Worm (Caenorhabditis elegans) whole organism, midembryonic: ENCODE results near the gene nra-4.

Experiments used
- T22C8.4 ChIP-seq: fragments of 200-800 bp; sonication (Bioruptor generic); IDR thresholded peaks from 2 replicates; pipeline ENCODE4 v1.3.6; 2022; ENCODE audit warnings: missing genetic modification characterization, missing compliant biosample characterization
- cog-1 ChIP-seq: sonication (generic microtip); optimal IDR thresholded peaks from 2 replicates; lab custom pipeline; 2016; ENCODE audit warnings: missing genetic modification characterization, missing compliant biosample characterization
- flt-1 ChIP-seq: fragments of 200-800 bp; sonication (Bioruptor generic); IDR thresholded peaks from 2 replicates; pipeline ENCODE4 v1.3.6; 2022; ENCODE audit warnings: missing genetic modification characterization, missing compliant biosample characterization
- klf-2 ChIP-seq: fragments of 200-800 bp; sonication (Bioruptor generic); conservative IDR thresholded peaks from 2 replicates; pipeline ENCODE4 v1.3.6; 2022; ENCODE audit warnings: missing genetic modification reagents, missing genetic modification characterization, missing compliant biosample characterization
- med-1 ChIP-seq: sonication (generic microtip); optimal IDR thresholded peaks from 2 replicates; lab custom pipeline; 2017; ENCODE audit warnings: missing genetic modification characterization, mild to moderate bottlenecking, missing compliant biosample characterization, antibody characterized with exemption, missing genetic modification reagents; ENCODE audit not compliant: insufficient read depth
- ref-1 ChIP-seq: fragments of 200-800 bp; sonication (Bioruptor generic); conservative IDR thresholded peaks from 2 replicates; pipeline ENCODE4 v1.3.6; 2022; ENCODE audit warnings: missing genetic modification reagents, missing genetic modification characterization, missing compliant biosample characterization
- tab-1 ChIP-seq: fragments of 200-800 bp; sonication (Bioruptor generic); IDR thresholded peaks from 2 replicates; pipeline ENCODE4 v1.3.6; 2022; ENCODE audit warnings: missing genetic modification characterization, missing compliant biosample characterization
- ztf-23 ChIP-seq: fragments of 200-800 bp; sonication (Bioruptor generic); IDR thresholded peaks from 2 replicates; pipeline ENCODE4 v1.3.6; 2022; ENCODE audit warnings: missing genetic modification reagents, missing genetic modification characterization, missing compliant biosample characterization
- ztf-29 ChIP-seq: fragments of 200-800 bp; sonication (Bioruptor generic); IDR thresholded peaks from 2 replicates; pipeline ENCODE4 v1.3.6; 2022; ENCODE audit warnings: missing genetic modification reagents, missing genetic modification characterization, missing compliant biosample characterization

nra-4 gene

DNA sequence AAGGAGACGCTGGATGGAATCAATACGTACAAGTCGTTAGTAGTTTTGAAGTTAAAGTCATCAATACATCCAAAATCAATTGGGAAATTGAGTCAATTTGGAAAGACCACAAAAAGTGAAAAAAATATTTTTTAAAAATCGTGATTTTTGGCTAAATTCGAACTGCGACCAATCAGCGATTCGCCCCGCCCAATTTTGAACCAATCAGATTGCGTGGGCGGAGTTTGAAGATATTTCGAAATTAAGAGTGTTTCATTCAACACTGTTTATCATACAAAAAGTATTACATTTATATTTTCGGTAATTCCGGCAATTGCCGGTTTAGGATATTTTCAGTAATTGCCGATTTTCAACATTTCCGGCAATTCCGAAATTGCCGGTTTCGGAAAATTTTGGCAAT is 31.2 kb downstream of the nra-4 start:
- TF ChIP-seq ztf-23 (GFP tag; lab: Robert Waterston, UW) (no peak), tab-1 (GFP tag; lab: Robert Waterston, UW) (no peak), ztf-29 (no peak), med-1 (no peak), ref-1 (GFP tag; lab: Robert Waterston, UW) (no peak), cog-1 (no peak), klf-2 (GFP tag; lab: Robert Waterston, UW) (no peak), flt-1 (GFP tag; lab: Robert Waterston, UW) (no peak), T22C8.4 (GFP tag; lab: Robert Waterston, UW) (no peak)

DNA sequence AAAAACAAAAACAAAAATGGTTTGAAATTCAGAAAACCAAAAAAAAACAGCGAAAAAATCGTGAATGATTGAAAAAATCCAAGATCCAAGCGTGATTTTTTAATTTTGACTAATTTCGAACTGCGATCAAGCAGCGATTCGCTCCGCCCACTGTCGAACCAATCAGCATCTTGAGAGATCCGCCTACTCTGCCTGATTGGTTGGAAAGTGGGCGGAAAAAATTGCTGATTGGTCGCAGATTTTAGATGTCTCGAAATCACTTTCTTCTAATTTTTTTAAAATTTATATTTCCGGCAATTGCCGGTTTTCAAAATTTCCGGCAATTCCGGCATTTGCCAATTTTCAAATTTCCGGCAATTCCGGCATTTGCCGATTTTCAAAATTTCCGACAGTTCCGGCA is 33.2 kb downstream of the nra-4 start:
- no peak for TF ChIP-seq klf-2 (GFP tag; lab: Robert Waterston, UW)
- no peak for TF ChIP-seq ztf-29
- TF ChIP-seq ref-1 (GFP tag; lab: Robert Waterston, UW) = no peak
- TF ChIP-seq flt-1 (GFP tag; lab: Robert Waterston, UW) = no peak
- no peak for TF ChIP-seq ztf-23 (GFP tag; lab: Robert Waterston, UW)
- no peak for TF ChIP-seq med-1
- no peak for TF ChIP-seq cog-1

DNA sequence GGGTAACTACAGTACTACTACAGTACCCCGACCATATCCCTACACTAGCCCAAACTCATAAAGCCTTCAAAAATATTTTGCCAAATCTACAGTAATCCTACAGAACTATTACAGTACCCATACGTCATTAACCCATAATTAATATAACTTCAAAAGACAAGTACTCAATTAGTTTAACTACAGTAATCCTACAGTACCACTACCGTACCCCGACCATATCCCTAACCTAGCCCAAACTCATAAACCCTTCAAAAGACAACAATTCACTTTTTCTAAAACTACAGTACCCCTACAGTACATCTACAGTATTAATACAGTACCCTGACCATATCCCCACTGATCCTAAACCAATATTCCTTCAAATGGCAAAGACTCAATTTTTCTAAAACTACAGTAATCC is 34.7 kb downstream of the nra-4 start:
- no peak for TF ChIP-seq ref-1 (GFP tag; lab: Robert Waterston, UW)
- no peak for TF ChIP-seq klf-2 (GFP tag; lab: Robert Waterston, UW)
- no peak for TF ChIP-seq ztf-23 (GFP tag; lab: Robert Waterston, UW)

DNA sequence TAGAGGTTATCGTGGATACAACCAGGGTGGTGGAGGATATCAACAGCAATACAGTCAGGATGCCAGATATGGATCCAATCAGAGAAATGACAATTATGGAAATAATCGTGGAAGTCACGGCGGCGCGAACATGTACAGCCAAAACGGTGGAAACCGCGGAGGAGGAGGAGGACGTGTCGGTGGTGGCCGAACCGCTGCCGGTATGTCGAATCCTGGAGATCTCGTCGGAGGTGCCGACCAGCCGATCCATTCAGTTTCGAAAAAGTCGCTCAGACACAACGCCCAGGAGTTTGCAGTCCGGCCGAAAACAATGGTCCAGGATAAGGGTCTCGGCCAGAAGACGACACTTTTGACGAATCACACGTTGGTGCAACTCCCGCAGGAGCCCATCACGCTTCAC is 39.3 kb downstream of the nra-4 start:
- TF ChIP-seq flt-1 (GFP tag; lab: Robert Waterston, UW) (no peak), ref-1 (GFP tag; lab: Robert Waterston, UW) (no peak), klf-2 (GFP tag; lab: Robert Waterston, UW) (no peak), tab-1 (GFP tag; lab: Robert Waterston, UW) (no peak), med-1 (no peak), ztf-23 (GFP tag; lab: Robert Waterston, UW) (no peak), ztf-29 (no peak), T22C8.4 (GFP tag; lab: Robert Waterston, UW) (no peak), cog-1 (no peak)

DNA sequence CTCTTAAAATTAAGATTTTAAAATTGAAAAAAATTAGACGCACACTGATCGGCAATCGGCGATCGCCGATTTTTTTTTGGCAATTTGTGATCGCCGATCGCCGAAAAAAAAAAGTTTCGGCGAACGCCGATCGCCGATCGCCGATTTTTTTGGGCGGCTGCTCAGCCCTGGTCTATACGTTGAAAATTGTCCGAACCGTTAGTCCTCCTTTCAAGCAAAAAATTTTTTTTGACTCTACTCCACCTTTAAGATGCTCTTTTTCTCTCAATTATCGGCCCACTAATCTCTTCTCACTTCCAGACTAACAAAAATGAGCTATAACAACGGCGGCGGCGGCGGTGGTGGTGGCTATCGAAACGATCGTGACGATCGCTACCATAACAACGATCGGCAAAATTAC is 39.9 kb downstream of the nra-4 start, which contains the start of gene ergo-1:
Gene ergo-1, plus strand, starts transcription at position 301 of the 400 bp plus-strand sequence.
- no peak for TF ChIP-seq ztf-23 (GFP tag; lab: Robert Waterston, UW)
- TF ChIP-seq flt-1 (GFP tag; lab: Robert Waterston, UW) = no peak
- TF ChIP-seq klf-2 (GFP tag; lab: Robert Waterston, UW) = no peak
- TF ChIP-seq med-1 = no peak
- no peak for TF ChIP-seq cog-1
- no peak for TF ChIP-seq T22C8.4 (GFP tag; lab: Robert Waterston, UW)
- TF ChIP-seq ref-1 (GFP tag; lab: Robert Waterston, UW) = no peak
- TF ChIP-seq tab-1 (GFP tag; lab: Robert Waterston, UW) = no peak
- no peak for TF ChIP-seq ztf-29

DNA sequence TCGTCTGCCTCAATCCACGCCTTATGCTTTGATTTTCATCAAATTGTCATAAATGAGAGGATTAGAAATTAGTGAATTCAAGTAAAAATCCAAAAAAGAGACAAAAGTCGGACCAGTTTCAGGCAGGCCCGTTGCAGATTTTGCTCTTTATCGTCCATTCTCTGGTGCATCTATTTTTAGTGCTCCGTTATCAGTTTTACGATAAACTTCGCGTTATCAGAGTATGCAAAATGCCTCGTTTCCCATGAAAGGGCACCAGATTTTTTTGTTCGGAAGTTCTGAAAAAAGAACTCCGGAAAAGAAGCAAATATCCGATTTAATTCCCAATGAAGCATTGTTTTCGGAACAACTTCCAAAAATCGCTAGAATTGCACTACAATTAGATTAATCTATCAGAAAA is 42.5 kb downstream of the nra-4 start:
- TF ChIP-seq ztf-29 = no peak
- TF ChIP-seq cog-1 = no peak
- TF ChIP-seq ztf-23 (GFP tag; lab: Robert Waterston, UW) = no peak
- no peak for TF ChIP-seq flt-1 (GFP tag; lab: Robert Waterston, UW)
- no peak for TF ChIP-seq klf-2 (GFP tag; lab: Robert Waterston, UW)

DNA sequence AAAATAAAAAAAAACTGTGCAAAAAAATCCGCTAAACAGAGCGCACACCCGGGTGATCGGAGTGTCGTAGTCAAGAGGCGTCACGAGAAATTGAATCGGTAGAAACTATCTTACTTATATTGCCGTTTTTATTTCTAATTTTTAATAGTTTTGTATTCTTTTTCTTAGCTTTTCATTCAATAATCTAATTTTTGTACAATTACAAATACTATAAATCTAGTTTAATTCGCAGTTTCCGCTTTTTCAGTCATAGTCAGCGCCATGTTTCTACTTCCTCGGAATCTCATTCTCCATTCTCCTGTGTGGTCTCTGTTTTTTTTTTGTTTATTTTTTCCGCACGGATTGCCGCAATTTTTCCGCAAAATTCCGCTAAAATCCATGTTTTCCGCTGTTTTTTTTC is 44.6 kb downstream of the nra-4 start:
- TF ChIP-seq med-1 (no peak), ref-1 (GFP tag; lab: Robert Waterston, UW) (no peak), ztf-23 (GFP tag; lab: Robert Waterston, UW) (peak; percentile 82), klf-2 (GFP tag; lab: Robert Waterston, UW) (peak; percentile 65), flt-1 (GFP tag; lab: Robert Waterston, UW) (peak; percentile 70; the same call in 1 of the 2 replicates), cog-1 (peak; percentile 90)

DNA sequence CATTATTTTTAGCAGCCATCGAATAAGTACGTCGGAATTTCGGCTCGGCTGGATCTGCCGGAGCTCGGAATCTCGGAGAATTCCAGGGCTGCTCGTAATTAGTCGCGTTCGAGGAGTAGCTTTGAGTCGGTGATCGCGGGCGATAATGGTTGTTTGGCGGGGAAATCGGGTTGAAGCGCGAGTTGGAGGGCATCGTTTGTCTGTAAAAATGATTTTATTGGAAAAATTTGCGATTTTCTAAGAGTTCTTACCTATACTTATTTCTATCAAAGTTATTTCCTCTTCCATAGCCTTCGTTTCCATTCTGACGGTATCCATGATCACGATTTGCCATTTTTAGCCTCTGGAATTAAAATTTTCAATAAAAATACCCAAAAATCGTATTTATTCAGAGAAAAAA is 45.0 kb downstream of the nra-4 start, which contains the start of gene Y50D4C.5:
Gene Y50D4C.5, minus strand, starts transcription at position 345 of the 400 bp plus-strand sequence.
- TF ChIP-seq ztf-23 (GFP tag; lab: Robert Waterston, UW) (no peak), ref-1 (GFP tag; lab: Robert Waterston, UW) (no peak), cog-1 (no peak), flt-1 (GFP tag; lab: Robert Waterston, UW) (no peak), ztf-29 (no peak)

DNA sequence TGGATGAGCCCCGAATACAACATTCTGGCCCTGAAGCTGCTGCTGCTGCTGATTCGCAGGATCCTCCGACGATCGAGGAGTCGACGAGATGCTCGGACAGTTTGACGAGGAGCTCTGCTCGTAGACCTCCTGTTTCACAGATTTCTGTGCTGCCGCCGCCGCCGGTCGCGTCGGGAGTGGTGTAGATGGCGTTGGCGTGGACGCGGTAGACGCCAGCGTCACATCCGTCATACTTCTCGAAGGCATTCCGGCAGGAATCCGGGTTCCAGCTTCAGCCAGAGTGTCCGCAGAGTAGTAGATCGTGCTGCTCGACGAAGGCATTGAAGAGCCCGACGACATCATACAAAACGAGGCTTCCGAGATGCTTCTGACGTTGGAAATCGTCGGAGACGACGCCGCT is 47.2 kb downstream of the nra-4 start:
- TF ChIP-seq ref-1 (GFP tag; lab: Robert Waterston, UW) = no peak
- no peak for TF ChIP-seq ztf-23 (GFP tag; lab: Robert Waterston, UW)
- no peak for TF ChIP-seq cog-1
- TF ChIP-seq med-1 = no peak
- TF ChIP-seq klf-2 (GFP tag; lab: Robert Waterston, UW) = no peak
- TF ChIP-seq ztf-29 = no peak
- no peak for TF ChIP-seq tab-1 (GFP tag; lab: Robert Waterston, UW)
- no peak for TF ChIP-seq flt-1 (GFP tag; lab: Robert Waterston, UW)
- no peak for TF ChIP-seq T22C8.4 (GFP tag; lab: Robert Waterston, UW)

DNA sequence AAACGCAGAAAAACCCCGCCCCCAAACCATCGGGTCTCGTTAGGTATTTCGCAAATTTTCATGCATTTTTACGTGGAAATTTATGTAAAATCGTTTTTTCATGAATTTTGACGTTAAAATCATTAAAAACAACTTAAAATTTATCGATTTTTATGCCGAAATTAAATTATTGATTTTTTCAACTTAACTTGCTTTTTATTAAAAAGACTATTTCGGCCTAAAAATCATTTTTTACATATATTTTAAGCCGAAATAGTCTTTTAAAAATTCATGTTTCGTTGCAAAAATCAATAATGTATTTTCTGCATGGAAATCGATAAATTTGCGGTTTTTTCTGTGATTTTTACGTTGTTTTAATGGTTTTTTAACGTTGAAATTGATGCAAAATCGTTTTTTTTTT is 52.7 kb downstream of the nra-4 start:
- TF ChIP-seq cog-1 = no peak
- TF ChIP-seq T22C8.4 (GFP tag; lab: Robert Waterston, UW) = peak; percentile 61
- TF ChIP-seq ref-1 (GFP tag; lab: Robert Waterston, UW) = no peak
- no peak for TF ChIP-seq ztf-29
